Fruit fly (Drosophila melanogaster): ENCODE measurements around the gene CG3552.

Gene CG3552

DNA sequence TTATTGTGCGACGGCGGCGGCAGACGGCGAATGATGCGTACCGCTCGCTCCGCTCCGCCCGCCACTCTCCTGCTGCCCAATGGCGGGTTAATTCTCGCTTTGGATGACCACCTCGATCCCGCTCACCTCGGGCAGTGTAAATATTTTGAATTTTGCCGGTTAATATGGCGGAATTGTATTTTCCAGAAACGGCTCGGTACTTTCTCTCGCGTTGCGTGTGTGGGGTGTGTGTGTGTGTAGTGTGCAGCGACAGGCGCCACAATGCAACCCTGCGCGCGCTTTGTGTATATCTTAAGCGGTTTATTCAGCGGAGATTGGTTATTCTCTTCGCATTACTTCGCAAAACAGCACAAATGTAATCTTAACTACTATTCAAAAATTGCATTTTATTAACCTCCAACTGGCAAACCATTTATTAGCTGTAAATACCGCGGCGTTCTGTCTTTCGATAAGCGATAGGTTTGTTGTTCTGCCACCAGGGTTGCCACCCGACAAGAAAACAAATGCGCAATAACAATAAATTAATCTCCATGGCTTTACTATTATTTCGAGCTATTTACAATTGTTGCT is at the start of gene CG3552, which contains the start of gene phol:
CG3552 (plus strand) TSS at position 500 of the 570 bp plus-strand sequence.
phol (minus strand) TSS at position 463 of the 570 bp plus-strand sequence.
- TF ChIP-seq sens (GFP tag), result peak; percentile 64
- peak; percentile 17 for TF ChIP-seq CHES-1-like (GFP tag; optimal IDR thresholded peaks at IDR 0.05)
- TF ChIP-seq CG30020 (tag; optimal IDR thresholded peaks at IDR 0.05), result peak; percentile 59
- peak; percentile 20 for TF ChIP-seq bab2 (GFP tag; optimal IDR thresholded peaks at IDR 0.05)
- peak; percentile 34 for TF ChIP-seq CG12391 (tag; optimal IDR thresholded peaks at IDR 0.05)
- peak; percentile 61 for TF ChIP-seq abd-A (tag; optimal IDR thresholded peaks at IDR 0.05)
- TF ChIP-seq Ets97D (GFP tag; optimal IDR thresholded peaks at IDR 0.05), result peak; percentile 41
- no peak for TF ChIP-seq ATbp (GFP tag; optimal IDR thresholded peaks at IDR 0.05)
- TF ChIP-seq CG7839 (tag; optimal IDR thresholded peaks at IDR 0.05), result no peak
- TF ChIP-seq unc-4 (GFP tag; IDR thresholded peaks at IDR 0.05; ENCODE audit: partially characterized antibody), result peak; percentile 43
- no peak; the same call in none of the 2 replicates for TF ChIP-seq amos (GFP tag; IDR thresholded peaks at IDR 0.05; ENCODE audit: partially characterized antibody)
- TF ChIP-seq CG11504 (tag; optimal IDR thresholded peaks at IDR 0.05), result peak; percentile 16
- no peak for TF ChIP-seq CG4707 (GFP tag; optimal IDR thresholded peaks at IDR 0.05)
- no peak for TF ChIP-seq dmrt11E (tag; optimal IDR thresholded peaks at IDR 0.05)
- TF ChIP-seq CG10979 (tag; optimal IDR thresholded peaks at IDR 0.05), result peak; percentile 7
- TF ChIP-seq CG17912 (GFP tag; optimal IDR thresholded peaks at IDR 0.05), result no peak
- TF ChIP-seq Deaf1 (tag; optimal IDR thresholded peaks at IDR 0.05), result no peak
- TF ChIP-seq CoRest (tag; optimal IDR thresholded peaks at IDR 0.05), result peak; percentile 24
- peak; percentile 9 for TF ChIP-seq CG8478 (optimal IDR thresholded peaks at IDR 0.05)
- TF ChIP-seq pho (GFP tag; optimal IDR thresholded peaks at IDR 0.05), result no peak
- TF ChIP-seq cg (GFP tag; optimal IDR thresholded peaks at IDR 0.05), result peak; percentile 85
- TF ChIP-seq trem (tag; optimal IDR thresholded peaks at IDR 0.05), result peak; percentile 63
- TF ChIP-seq Pdp1 (GFP tag; optimal IDR thresholded peaks at IDR 0.05), result peak in 1 of 2 experiments; percentile 31
- peak; percentile 27; the same call in 2 of the 3 replicates for TF ChIP-seq CG6791 (GFP tag; IDR thresholded peaks at IDR 0.05; ENCODE audit: partially characterized antibody)
- TF ChIP-seq CG10654 (GFP tag; optimal IDR thresholded peaks at IDR 0.05), result no peak
- no peak for TF ChIP-seq CG13775 (GFP tag; optimal IDR thresholded peaks at IDR 0.05)
- TF ChIP-seq CG4424 (GFP tag; optimal IDR thresholded peaks at IDR 0.05), result no peak
- no peak for TF ChIP-seq CG12744 (GFP tag; optimal IDR thresholded peaks at IDR 0.05)
- TF ChIP-seq E2f2 (GFP tag; IDR thresholded peaks at IDR 0.05), result peak; percentile 66
- TF ChIP-seq phol (tag; optimal IDR thresholded peaks at IDR 0.05), result peak; percentile 87
- peak; percentile 79 for TF ChIP-seq YL-1 (GFP tag; optimal IDR thresholded peaks at IDR 0.05)
- no peak for TF ChIP-seq CG18011 (GFP tag; optimal IDR thresholded peaks at IDR 0.05)
- TF ChIP-seq bowl (GFP tag; IDR thresholded peaks at IDR 0.05), result no peak
- no peak for TF ChIP-seq CG8359 (GFP tag; optimal IDR thresholded peaks at IDR 0.05; ENCODE audit: borderline replicate concordance)
- TF ChIP-seq ewg (GFP tag; optimal IDR thresholded peaks at IDR 0.05), result peak; percentile 66
- no peak for TF ChIP-seq Chrac-16 (GFP tag; optimal IDR thresholded peaks at IDR 0.05)
- no peak for TF ChIP-seq CG12219 (GFP tag; optimal IDR thresholded peaks at IDR 0.05)
- TF ChIP-seq Adf1 (GFP tag; IDR thresholded peaks at IDR 0.05), result peak; percentile 48
- TF ChIP-seq CG12659 (GFP tag; optimal IDR thresholded peaks at IDR 0.05), result peak; percentile 29
- no peak for TF ChIP-seq CG6254 (GFP tag; optimal IDR thresholded peaks at IDR 0.05)
- TF ChIP-seq CG15696 (tag; optimal IDR thresholded peaks at IDR 0.05), result no peak
- TF ChIP-seq HLHmδ (GFP tag; optimal IDR thresholded peaks at IDR 0.05), result no peak
- peak; percentile 92 for TF ChIP-seq CG4617 (GFP tag; optimal IDR thresholded peaks at IDR 0.05; ENCODE audit: borderline replicate concordance)
- no peak for TF ChIP-seq CG15073 (GFP tag; optimal IDR thresholded peaks at IDR 0.05)
- no peak for TF ChIP-seq CG9876 (GFP tag; optimal IDR thresholded peaks at IDR 0.05)
- peak; percentile 83 for TF ChIP-seq CG15479 (GFP tag; optimal IDR thresholded peaks at IDR 0.05)
- peak; percentile 78 for TF ChIP-seq CG32767 (GFP tag; IDR thresholded peaks at IDR 0.05)
- peak; percentile 22 for TF ChIP-seq CG13894 (tag; optimal IDR thresholded peaks at IDR 0.05)
- 0 out of 4 replicates have a peak, but pooled peaks have one; percentile 36 for TF ChIP-seq chinmo (GFP tag; IDR thresholded peaks at IDR 0.05; ENCODE audit: partially characterized antibody)

All from whole organism, embryonic.